Fruit fly (Drosophila melanogaster): Measurements from ENCODE around the gene Fancd2.

DNA sequence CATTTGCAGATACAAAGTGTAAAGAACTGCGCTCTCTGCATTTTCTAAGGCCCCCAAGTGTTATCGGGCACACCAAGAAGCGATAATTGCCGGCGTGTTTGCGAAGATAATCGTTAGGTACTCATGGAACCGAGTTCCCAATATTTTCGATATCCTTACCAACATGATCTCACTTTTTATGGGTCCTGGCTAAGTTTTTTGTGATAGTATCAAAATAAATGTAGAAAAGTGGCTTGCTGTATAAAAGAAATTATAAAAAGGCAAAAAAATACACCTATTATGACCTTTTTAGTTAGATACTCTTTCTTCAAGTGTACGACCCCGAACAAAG, 49.9 kb downstream of the Fancd2 start:
- TF ChIP-seq CG12768 (GFP tag; optimal IDR thresholded peaks at IDR 0.05) (no peak), cic (GFP tag; optimal IDR thresholded peaks at IDR 0.05) (no peak), kay (GFP tag; ENCODE audit: borderline replicate concordance) (no peak), tj (GFP tag; optimal IDR thresholded peaks at IDR 0.05) (no peak), cnc (optimal IDR thresholded peaks at IDR 0.05) (no peak), ovo (GFP tag; optimal IDR thresholded peaks at IDR 0.05) (no peak)
